Fruit fly (Drosophila melanogaster) Kc167 (cell line): ENCODE results near the gene rau.

Source experiments
- Myc ChIP-seq: fragments of >200 bp; optimal IDR thresholded peaks from 2 replicates; lab custom pipeline; 2017; ENCODE audit warnings: missing external identifiers
- Sin3A ChIP-seq: fragments of >200 bp; optimal IDR thresholded peaks from 2 replicates; lab custom pipeline; 2018; ENCODE audit warnings: missing external identifiers
- h ChIP-seq: fragments of >200 bp; optimal IDR thresholded peaks from 3 replicates; lab custom pipeline; 2018; ENCODE audit warnings: missing external identifiers
- insv ChIP-seq: fragments of >200 bp; optimal IDR thresholded peaks from 3 replicates; lab custom pipeline; 2018; ENCODE audit warnings: missing external identifiers
- psq ChIP-seq: fragments of >200 bp; optimal IDR thresholded peaks from 2 replicates; lab custom pipeline; 2017; ENCODE audit warnings: missing external identifiers
- ttk ChIP-seq: sonication (Bioruptor generic); optimal IDR thresholded peaks from 2 replicates; lab custom pipeline; 2017; ENCODE audit warnings: missing external identifiers

Gene rau

dm6 chr2L:5823704-5824103, 55.6 kb downstream of the rau start, which contains the start of gene TrissinR:
TrissinR (plus strand) TSS chr2L:5824004.
- TF ChIP-seq Myc (lab: Kevin White, UChicago): no peak
- no peak for TF ChIP-seq Sin3A (lab: Kevin White, UChicago)
- no peak for TF ChIP-seq h (lab: Kevin White, UChicago)

dm6 chr2L:5820930-5821329, 58.4 kb downstream of the rau start:
- TF ChIP-seq Myc (lab: Kevin White, UChicago) (no peak), insv (lab: Kevin White, UChicago) (no peak), h (lab: Kevin White, UChicago) (no peak), Sin3A (lab: Kevin White, UChicago) (no peak)

- TF ChIP-seq h (lab: Kevin White, UChicago): no peak
- TF ChIP-seq Myc (lab: Kevin White, UChicago): no peak
- no peak for TF ChIP-seq insv (lab: Kevin White, UChicago)
- no peak for TF ChIP-seq Sin3A (lab: Kevin White, UChicago)
- no peak for TF ChIP-seq psq (lab: Kevin White, UChicago)
- no peak for TF ChIP-seq ttk (lab: Kevin White, UChicago)
These were observed 61.0 kb downstream of the rau start, which contains the start of gene COX6CL for dm6 chr2L:5818343-5818742. COX6CL (minus strand) TSS chr2L:5818443.

- TF ChIP-seq insv (lab: Kevin White, UChicago): no peak
- no peak for TF ChIP-seq h (lab: Kevin White, UChicago)
- no peak for TF ChIP-seq psq (lab: Kevin White, UChicago)
These were observed 68.0 kb downstream of the rau start, which contains the start of gene CG43307 for dm6 chr2L:5811274-5811673. CG43307 (plus strand) TSS chr2L:5811574.
